Worm (Caenorhabditis elegans): Measurements from ENCODE around the gene nhr-268.

ce11 chrV:15654124-15654523, 35.9 kb upstream of the nhr-268 start, which contains the start of gene F53E4.2:
- TF ChIP-seq unc-39 (tag; optimal IDR thresholded peaks at IDR 0.05) = no peak
- no peak for TF ChIP-seq ztf-11 (tag; optimal IDR thresholded peaks at IDR 0.05)
- no peak for TF ChIP-seq flh-1 (GFP tag; optimal IDR thresholded peaks at IDR 0.05)
